Fruit fly (Drosophila melanogaster) whole organism, pupa: Measurements from ENCODE around the gene CkIIbeta.
A peak's percentile ranks its signal among the peaks of the same experiment; 100 is the strongest.

Source experiments
- CG10348 ChIP-seq: fragments of 200-800 bp; sonication (Bioruptor generic); IDR thresholded peaks from 2 replicates; pipeline ENCODE4 v1.3.6; 2022; ENCODE audit warnings: missing biosample characterization, missing genetic modification characterization
- CG12605 ChIP-seq: fragments of 200-800 bp; sonication (Bioruptor generic); IDR thresholded peaks from 2 replicates; pipeline ENCODE4 v1.3.6; 2022; ENCODE audit warnings: missing biosample characterization, missing genetic modification characterization
- CG13204 ChIP-seq: fragments of 200-800 bp; sonication (Bioruptor generic); optimal IDR thresholded peaks from 2 replicates; lab custom pipeline; 2018; ENCODE audit warnings: missing biosample characterization, mild to moderate bottlenecking, missing genetic modification characterization, moderate library complexity
- CG14655 ChIP-seq: fragments of 200-800 bp; sonication (Bioruptor generic); optimal IDR thresholded peaks from 3 replicates; lab custom pipeline; 2017; ENCODE audit warnings: mild to moderate bottlenecking, missing biosample characterization, missing genetic modification reagents, missing genetic modification characterization
- CG15710 ChIP-seq: fragments of 200-800 bp; sonication (Bioruptor generic); optimal IDR thresholded peaks from 2 replicates; lab custom pipeline; 2018; ENCODE audit warnings: missing biosample characterization, mild to moderate bottlenecking, missing genetic modification characterization, moderate library complexity
- CG17806 ChIP-seq: fragments of 200-800 bp; sonication (Bioruptor generic); optimal IDR thresholded peaks from 2 replicates; lab custom pipeline; 2018; ENCODE audit warnings: missing biosample characterization, mild to moderate bottlenecking, missing genetic modification characterization, moderate library complexity
- CG32121 ChIP-seq: fragments of 200-800 bp; sonication (Bioruptor generic); IDR thresholded peaks from 2 replicates; pipeline ENCODE4 v1.3.6; 2022; ENCODE audit warnings: missing biosample characterization, missing genetic modification characterization
- CG34367 ChIP-seq: fragments of 200-800 bp; sonication (Bioruptor generic); optimal IDR thresholded peaks from 2 replicates; lab custom pipeline; 2018; ENCODE audit warnings: missing biosample characterization, mild to moderate bottlenecking, missing genetic modification characterization
- CG4496 ChIP-seq: fragments of 200-800 bp; sonication (Bioruptor generic); IDR thresholded peaks from 3 replicates; pipeline ENCODE4 v1.3.6; 2022; ENCODE audit warnings: missing biosample characterization, missing genetic modification characterization
- CG8159 ChIP-seq: fragments of 200-800 bp; sonication (Bioruptor generic); optimal IDR thresholded peaks from 3 replicates; lab custom pipeline; 2018; ENCODE audit warnings: missing biosample characterization, mild to moderate bottlenecking, missing genetic modification characterization, moderate library complexity
- CG8301 ChIP-seq: fragments of 200-800 bp; sonication (Bioruptor generic); optimal IDR thresholded peaks from 2 replicates; lab custom pipeline; 2018; ENCODE audit warnings: missing biosample characterization, mild to moderate bottlenecking, missing genetic modification characterization
- CG9948 ChIP-seq: fragments of 200-800 bp; sonication (Bioruptor generic); optimal IDR thresholded peaks from 2 replicates; lab custom pipeline; 2018; ENCODE audit warnings: missing biosample characterization, mild to moderate bottlenecking, missing genetic modification characterization, moderate library complexity
- D1 ChIP-seq: fragments of 200-800 bp; sonication (Bioruptor generic); optimal IDR thresholded peaks from 2 replicates; lab custom pipeline; 2018; ENCODE audit warnings: missing biosample characterization, mild to moderate bottlenecking, missing genetic modification characterization, moderate library complexity
- EcR ChIP-seq: fragments of 200-800 bp; sonication (Bioruptor generic); optimal IDR thresholded peaks from 3 replicates; lab custom pipeline; 2019; ENCODE audit warnings: missing biosample characterization, missing genetic modification characterization, mild to moderate bottlenecking, moderate library complexity, missing genetic modification reagents
- Ets98B ChIP-seq: fragments of 200-800 bp; sonication (Bioruptor generic); IDR thresholded peaks from 2 replicates; pipeline ENCODE4 v1.3.6; 2022; ENCODE audit warnings: missing biosample characterization, missing genetic modification characterization
- Pif1A ChIP-seq: fragments of 200-800 bp; sonication (Bioruptor generic); optimal IDR thresholded peaks from 3 replicates; lab custom pipeline; 2016; ENCODE audit warnings: missing biosample characterization, missing genetic modification characterization
- Pif1B ChIP-seq: fragments of 200-800 bp; sonication (Bioruptor generic); optimal IDR thresholded peaks from 3 replicates; lab custom pipeline; 2016; ENCODE audit warnings: missing biosample characterization, missing genetic modification characterization
- Snoo ChIP-seq: fragments of 200-800 bp; sonication (Bioruptor generic); optimal IDR thresholded peaks from 3 replicates; lab custom pipeline; 2017; ENCODE audit warnings: missing biosample characterization, mild to moderate bottlenecking, missing genetic modification characterization, inconsistent platforms
- fd96Ca ChIP-seq: fragments of 200-800 bp; sonication (Bioruptor generic); IDR thresholded peaks from 3 replicates; pipeline ENCODE4 v1.3.6; 2022; ENCODE audit warnings: missing biosample characterization, missing genetic modification characterization
- gl ChIP-seq: fragments of 200-800 bp; sonication (Bioruptor generic); optimal IDR thresholded peaks from 2 replicates; lab custom pipeline; 2018; ENCODE audit warnings: missing biosample characterization, mild to moderate bottlenecking, missing genetic modification characterization
- rn ChIP-seq: fragments of 200-800 bp; sonication (Bioruptor generic); IDR thresholded peaks from 2 replicates; pipeline ENCODE4 v1.3.6; 2022; ENCODE audit warnings: missing biosample characterization, missing genetic modification characterization

CkIIbeta gene

dm6 chrX:11823003-11823402 lies 30.7 kb downstream of the CkIIbeta start:
- peak; percentile 38 for TF ChIP-seq EcR (GFP tag; lab: Kevin White, UChicago)
- TF ChIP-seq CG8301 (tag; lab: Kevin White, UChicago), result peak; percentile 54
- peak; percentile 19 for TF ChIP-seq CG15710 (tag; lab: Kevin White, UChicago)
- no peak for TF ChIP-seq CG13204
- TF ChIP-seq CG34367 (tag; lab: Kevin White, UChicago), result peak; percentile 14
- TF ChIP-seq CG12605 (GFP tag; lab: Robert Waterston, UW), result peak; percentile 85
- peak; percentile 65 for TF ChIP-seq CG32121 (GFP tag; lab: Robert Waterston, UW)
- TF ChIP-seq CG9948 (tag; lab: Kevin White, UChicago), result peak; percentile 11
- TF ChIP-seq Ets98B (GFP tag; lab: Robert Waterston, UW), result peak; percentile 60
- TF ChIP-seq CG8159, result peak; percentile 83
- peak; percentile 62; the same call in 1 of the 3 replicates for TF ChIP-seq fd96Ca (GFP tag; lab: Robert Waterston, UW)
- TF ChIP-seq CG4496, result peak; percentile 50; the same call in 2 of the 3 replicates
- TF ChIP-seq CG17806 (tag; lab: Kevin White, UChicago), result peak; percentile 4
- no peak for TF ChIP-seq CG10348 (GFP tag; lab: Robert Waterston, UW)
- TF ChIP-seq D1, result no peak
- TF ChIP-seq Snoo (tag; lab: Kevin White, UChicago), result no peak
- TF ChIP-seq gl (tag; lab: Kevin White, UChicago), result peak; percentile 44
- no peak for TF ChIP-seq rn (GFP tag; lab: Robert Waterston, UW)
- TF ChIP-seq Pif1A, result no peak
- TF ChIP-seq Pif1B, result no peak
- no peak for TF ChIP-seq CG14655 (GFP tag; lab: Kevin White, UChicago)

dm6 chrX:11828336-11829007 lies 36.1 kb downstream of the CkIIbeta start:
- TF ChIP-seq fd96Ca (GFP tag; lab: Robert Waterston, UW) (no peak), CG13204 (no peak), Snoo (tag; lab: Kevin White, UChicago) (no peak), CG17806 (tag; lab: Kevin White, UChicago) (no peak), CG8301 (tag; lab: Kevin White, UChicago) (no peak)
- TF ChIP-seq, all 21 proteins: peak for 0

DNA sequence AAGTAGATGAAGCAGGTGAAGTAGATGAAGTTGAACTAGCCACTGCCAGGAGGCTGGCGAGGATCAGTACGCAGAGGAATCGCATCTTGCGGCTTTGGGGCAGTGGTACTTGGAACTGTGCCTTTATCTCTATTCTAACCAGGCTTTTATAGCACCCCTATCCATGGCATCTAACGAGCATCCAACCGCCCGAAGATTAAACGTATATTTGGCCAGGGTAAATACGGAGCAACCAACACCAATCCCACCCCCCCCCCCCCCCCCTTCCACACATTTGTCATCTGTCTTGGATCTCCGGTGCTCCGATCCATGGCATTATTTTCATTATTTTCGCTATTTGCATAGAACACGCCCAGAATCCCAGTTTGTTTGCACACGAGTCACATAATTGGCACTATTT lies 45.6 kb downstream of the CkIIbeta start, which contains the start of gene CG15741:
CG15741 (minus strand) TSS at position 101 of the 400 bp plus-strand sequence.
- no peak for TF ChIP-seq Snoo (tag; lab: Kevin White, UChicago)
- TF ChIP-seq CG34367 (tag; lab: Kevin White, UChicago), result no peak
- no peak for TF ChIP-seq CG8301 (tag; lab: Kevin White, UChicago)
- no peak for TF ChIP-seq CG15710 (tag; lab: Kevin White, UChicago)
- no peak for TF ChIP-seq CG17806 (tag; lab: Kevin White, UChicago)
- TF ChIP-seq CG10348 (GFP tag; lab: Robert Waterston, UW), result no peak
- TF ChIP-seq D1, result no peak
- no peak for TF ChIP-seq CG14655 (GFP tag; lab: Kevin White, UChicago)
- no peak for TF ChIP-seq CG8159
- no peak for TF ChIP-seq Pif1B
- TF ChIP-seq rn (GFP tag; lab: Robert Waterston, UW), result no peak

- TF ChIP-seq CG10348 (GFP tag; lab: Robert Waterston, UW) (no peak), CG34367 (tag; lab: Kevin White, UChicago) (no peak), rn (GFP tag; lab: Robert Waterston, UW) (no peak), Snoo (tag; lab: Kevin White, UChicago) (no peak), CG17806 (tag; lab: Kevin White, UChicago) (no peak), Pif1B (no peak), CG32121 (GFP tag; lab: Robert Waterston, UW) (no peak), CG8301 (tag; lab: Kevin White, UChicago) (no peak), gl (tag; lab: Kevin White, UChicago) (no peak), CG8159 (no peak), Ets98B (GFP tag; lab: Robert Waterston, UW) (no peak), Pif1A (no peak), fd96Ca (GFP tag; lab: Robert Waterston, UW) (no peak), EcR (GFP tag; lab: Kevin White, UChicago) (no peak), CG15710 (tag; lab: Kevin White, UChicago) (no peak), CG14655 (GFP tag; lab: Kevin White, UChicago) (no peak), CG13204 (no peak), CG9948 (tag; lab: Kevin White, UChicago) (no peak), CG12605 (GFP tag; lab: Robert Waterston, UW) (no peak)
These were observed 47.0 kb downstream of the CkIIbeta start, which contains the start of gene Cyp28c1 for dm6 chrX:11839308-11839707. Gene Cyp28c1, plus strand, starts transcription at chrX:11839608.

DNA sequence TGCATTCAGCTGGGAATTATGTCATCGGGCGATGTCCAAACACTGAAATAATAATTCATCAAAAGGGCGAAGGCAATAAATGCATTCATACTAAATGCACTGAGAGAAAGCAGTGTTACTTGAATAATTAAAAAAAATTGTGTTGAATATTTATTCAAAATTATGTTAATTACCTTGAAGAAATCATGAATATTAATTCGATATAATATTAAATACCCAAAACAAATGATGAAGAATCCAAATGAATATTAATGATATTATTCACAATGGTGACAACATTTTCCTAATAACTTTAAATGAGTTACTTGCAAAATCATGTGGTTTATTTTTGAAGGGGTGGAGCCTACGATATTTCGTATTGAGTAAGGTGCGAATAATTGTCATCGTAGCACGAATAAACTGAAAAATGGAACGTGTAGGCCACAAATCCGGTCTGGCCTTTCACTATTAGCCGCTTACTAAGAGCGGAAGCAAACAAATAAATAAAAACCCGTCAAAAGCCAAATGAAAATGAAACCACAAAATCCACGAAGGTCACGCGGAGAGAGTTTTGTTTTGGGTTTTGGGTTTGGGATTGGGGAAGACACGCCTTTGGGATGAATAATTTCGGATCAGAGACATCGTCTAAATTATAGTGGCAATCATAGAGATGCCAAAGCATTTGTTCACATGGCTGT lies 49.5 kb downstream of the CkIIbeta start:
- no peak for TF ChIP-seq Snoo (tag; lab: Kevin White, UChicago)
- no peak for TF ChIP-seq Pif1A
- TF ChIP-seq Pif1B, result no peak
- no peak for TF ChIP-seq fd96Ca (GFP tag; lab: Robert Waterston, UW)
- no peak for TF ChIP-seq CG14655 (GFP tag; lab: Kevin White, UChicago)
- TF ChIP-seq CG8159, result peak; percentile 45
- no peak for TF ChIP-seq CG32121 (GFP tag; lab: Robert Waterston, UW)
- no peak for TF ChIP-seq D1
